Fruit fly (Drosophila melanogaster): Measurements from ENCODE around the gene TrxT.

TrxT gene

DNA sequence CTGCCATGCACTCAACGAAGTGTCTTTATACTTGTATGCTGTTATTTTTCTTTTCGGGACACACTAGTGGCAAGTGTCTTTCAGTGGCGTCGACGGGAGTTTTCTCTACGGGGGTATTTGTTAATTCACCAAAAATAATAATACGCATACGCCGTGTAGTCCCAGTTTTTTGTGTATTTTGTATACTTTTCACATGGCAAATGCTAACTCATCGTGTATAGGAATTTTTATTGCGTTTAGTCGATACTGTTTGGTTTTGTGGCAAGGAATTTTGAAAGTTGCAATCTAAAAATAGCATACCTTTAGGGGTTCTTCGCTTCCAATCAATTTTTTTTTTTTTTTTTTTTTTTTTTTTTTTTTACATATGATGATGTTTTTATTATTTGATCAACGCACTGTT, 26.7 kb upstream of the TrxT start:
- TF ChIP-seq CG33557 (GFP tag; optimal IDR thresholded peaks at IDR 0.05) = no peak
- no peak for TF ChIP-seq CG15479 (GFP tag; optimal IDR thresholded peaks at IDR 0.05)
- TF ChIP-seq NC2β (GFP tag; optimal IDR thresholded peaks at IDR 0.05) = no peak
- TF ChIP-seq z (GFP tag; IDR thresholded peaks at IDR 0.05) = no peak
- TF ChIP-seq Deaf1 (tag; optimal IDR thresholded peaks at IDR 0.05) = peak; percentile 7
- no peak for TF ChIP-seq CG8478 (optimal IDR thresholded peaks at IDR 0.05)
- TF ChIP-seq row (GFP tag; IDR thresholded peaks at IDR 0.05) = peak; percentile 28; the same call in 1 of the 3 replicates
- TF ChIP-seq Hsf (GFP tag; optimal IDR thresholded peaks at IDR 0.05) = no peak
- TF ChIP-seq Sry-δ (GFP tag; optimal IDR thresholded peaks at IDR 0.05) = no peak
- no peak for TF ChIP-seq CG15696 (tag; optimal IDR thresholded peaks at IDR 0.05)
- peak; percentile 34; the same call in 1 of the 2 replicates for TF ChIP-seq CG7372 (GFP tag; IDR thresholded peaks at IDR 0.05)
- no peak for TF ChIP-seq dmrt11E (tag; optimal IDR thresholded peaks at IDR 0.05)
- TF ChIP-seq CG4424 (GFP tag; optimal IDR thresholded peaks at IDR 0.05) = no peak
- TF ChIP-seq otp (GFP tag; IDR thresholded peaks at IDR 0.05) = no peak
- TF ChIP-seq slbo (GFP tag; IDR thresholded peaks at IDR 0.05) = peak; percentile 42; the same call in 1 of the 2 replicates
- TF ChIP-seq CG14667 (GFP tag; IDR thresholded peaks at IDR 0.05) = no peak
- no peak for TF ChIP-seq CG7357 (GFP tag; IDR thresholded peaks at IDR 0.05)
- TF ChIP-seq CG9727 (GFP tag; optimal IDR thresholded peaks at IDR 0.05) = no peak
- peak; percentile 19; the same call in 1 of the 2 replicates for TF ChIP-seq sisA (GFP tag; IDR thresholded peaks at IDR 0.05)
- no peak for TF ChIP-seq Gsc (GFP tag; IDR thresholded peaks at IDR 0.05)
- no peak for TF ChIP-seq CG4282 (GFP tag; optimal IDR thresholded peaks at IDR 0.05)
- TF ChIP-seq sc (optimal IDR thresholded peaks at IDR 0.05) = no peak
- TF ChIP-seq sc (GFP tag; optimal IDR thresholded peaks at IDR 0.05) = no peak
- TF ChIP-seq en (GFP tag; optimal IDR thresholded peaks at IDR 0.05) = no peak
- no peak for TF ChIP-seq unpg (GFP tag; optimal IDR thresholded peaks at IDR 0.05)
- TF ChIP-seq CG11504 (tag; optimal IDR thresholded peaks at IDR 0.05) = peak; percentile 13
- no peak for TF ChIP-seq esg (GFP tag; conservative IDR thresholded peaks at IDR 0.05)
- TF ChIP-seq CG11093 (GFP tag; IDR thresholded peaks at IDR 0.05) = no peak
- TF ChIP-seq CG12659 (GFP tag; optimal IDR thresholded peaks at IDR 0.05) = no peak
- TF ChIP-seq dysf (GFP tag; IDR thresholded peaks at IDR 0.05) = 0 out of 3 replicates have a peak, but pooled peaks have one; percentile 6
- TF ChIP-seq tll (GFP tag; optimal IDR thresholded peaks at IDR 0.05) = no peak
- no peak for TF ChIP-seq CG31388 (GFP tag; optimal IDR thresholded peaks at IDR 0.05)
- TF ChIP-seq CG13624 (GFP tag; optimal IDR thresholded peaks at IDR 0.05) = no peak
- TF ChIP-seq Dref (GFP tag; IDR thresholded peaks at IDR 0.05) = no peak
- no peak for TF ChIP-seq zf30C (GFP tag; optimal IDR thresholded peaks at IDR 0.05)
- TF ChIP-seq gcm2 (GFP tag; optimal IDR thresholded peaks at IDR 0.05) = no peak
- TF ChIP-seq gem (tag; optimal IDR thresholded peaks at IDR 0.05) = peak; percentile 17
- no peak for TF ChIP-seq HmgD (GFP tag; optimal IDR thresholded peaks at IDR 0.05)
- peak; percentile 7 for TF ChIP-seq CG13894 (tag; optimal IDR thresholded peaks at IDR 0.05)
- TF ChIP-seq sens (GFP tag) = peak; percentile 57
- no peak for TF ChIP-seq Dfd (GFP tag; optimal IDR thresholded peaks at IDR 0.05)
- no peak for TF ChIP-seq MESR4 (GFP tag; optimal IDR thresholded peaks at IDR 0.05)
- TF ChIP-seq Hmr (GFP tag; optimal IDR thresholded peaks at IDR 0.05) = peak; percentile 19
- TF ChIP-seq dmrt99B (tag; optimal IDR thresholded peaks at IDR 0.05) = peak; percentile 4
- TF ChIP-seq HLH54F (GFP tag; optimal IDR thresholded peaks at IDR 0.05) = no peak
- no peak for TF ChIP-seq CG12769 (tag; optimal IDR thresholded peaks at IDR 0.05)
- TF ChIP-seq CG2678 (tag; optimal IDR thresholded peaks at IDR 0.05) = peak; percentile 12
- no peak for TF ChIP-seq Abd-B (GFP tag; optimal IDR thresholded peaks at IDR 0.05)
- TF ChIP-seq CG9932 (GFP tag; IDR thresholded peaks at IDR 0.05) = peak; percentile 21; the same call in 1 of the 2 replicates
- no peak for TF ChIP-seq maf-S (GFP tag; optimal IDR thresholded peaks at IDR 0.05)
- TF ChIP-seq CG14050 (GFP tag; IDR thresholded peaks at IDR 0.05) = no peak
- no peak for TF ChIP-seq CG3065 (GFP tag; optimal IDR thresholded peaks at IDR 0.05)

Measured in whole organism, embryonic.